Fruit fly (Drosophila melanogaster) whole organism, embryonic: ENCODE results near the gene CG11700.

Experiments
- Abd-B ChIP-seq: fragments of 200-800 bp; sonication (Bioruptor generic); optimal IDR thresholded peaks from 2 replicates; lab custom pipeline; 2018; ENCODE audit warnings: missing biosample characterization, mild to moderate bottlenecking, missing genetic modification characterization, moderate library complexity
- Atf6 ChIP-seq: fragments of 200-800 bp; sonication (Bioruptor generic); IDR thresholded peaks from 2 replicates; pipeline ENCODE4 v1.3.6; 2022; ENCODE audit warnings: missing biosample characterization, missing genetic modification characterization
- CG10209 ChIP-seq: fragments of 200-800 bp; sonication (Bioruptor generic); optimal IDR thresholded peaks from 3 replicates; lab custom pipeline; 2017; ENCODE audit warnings: missing biosample characterization, mild to moderate bottlenecking, missing genetic modification characterization, missing genetic modification reagents
- CG10462 ChIP-seq: fragments of 200-800 bp; sonication (Bioruptor generic); optimal IDR thresholded peaks from 2 replicates; lab custom pipeline; 2016; ENCODE audit warnings: missing biosample characterization, missing genetic modification characterization
- CG11723 ChIP-seq: fragments of 200-800 bp; sonication (Bioruptor generic); optimal IDR thresholded peaks from 2 replicates; lab custom pipeline; 2017; ENCODE audit warnings: missing biosample characterization, mild to moderate bottlenecking, missing genetic modification characterization
- CG13296 ChIP-seq: fragments of 200-800 bp; sonication (Bioruptor generic); optimal IDR thresholded peaks from 3 replicates; lab custom pipeline; 2018; ENCODE audit warnings: missing biosample characterization, mild to moderate bottlenecking, missing genetic modification characterization
- CG15011 ChIP-seq: fragments of 200-800 bp; sonication (Bioruptor generic); optimal IDR thresholded peaks from 3 replicates; lab custom pipeline; 2018; ENCODE audit warnings: missing biosample characterization, mild to moderate bottlenecking, missing genetic modification characterization
- CG16813 ChIP-seq: fragments of 200-800 bp; sonication (Bioruptor generic); IDR thresholded peaks from 3 replicates; pipeline ENCODE4 v1.3.6; 2022; ENCODE audit warnings: missing biosample characterization, missing genetic modification characterization; ENCODE audit not compliant: partially characterized antibody
- CG18011 ChIP-seq: fragments of 200-800 bp; sonication (Bioruptor generic); optimal IDR thresholded peaks from 2 replicates; lab custom pipeline; 2017; ENCODE audit warnings: missing biosample characterization, missing genetic modification characterization, mild to moderate bottlenecking, moderate library complexity, missing genotype
- CG18476 ChIP-seq: fragments of 200-800 bp; sonication (Bioruptor generic); optimal IDR thresholded peaks from 2 replicates; lab custom pipeline; 2016; ENCODE audit warnings: missing biosample characterization, mild to moderate bottlenecking, missing genetic modification characterization
- CG31365 ChIP-seq: fragments of 200-800 bp; sonication (Bioruptor generic); optimal IDR thresholded peaks from 2 replicates; lab custom pipeline; 2018; ENCODE audit warnings: missing biosample characterization, mild to moderate bottlenecking, missing genetic modification characterization
- CG31441 ChIP-seq: fragments of 200-800 bp; sonication (Bioruptor generic); IDR thresholded peaks from 2 replicates; pipeline ENCODE4 v1.3.6; 2022; ENCODE audit warnings: missing biosample characterization, missing genetic modification characterization
- CG4617 ChIP-seq: fragments of 200-800 bp; sonication (Bioruptor generic); optimal IDR thresholded peaks from 3 replicates; lab custom pipeline; 2016; ENCODE audit warnings: missing biosample characterization, missing genetic modification characterization, borderline replicate concordance
- CG6654 ChIP-seq: fragments of 200-800 bp; sonication (Bioruptor generic); optimal IDR thresholded peaks from 2 replicates; lab custom pipeline; 2017; ENCODE audit warnings: missing biosample characterization, mild to moderate bottlenecking, missing genetic modification characterization
- CG7745 ChIP-seq: fragments of 200-800 bp; sonication (Bioruptor generic); optimal IDR thresholded peaks from 2 replicates; lab custom pipeline; 2018; ENCODE audit warnings: missing biosample characterization, mild to moderate bottlenecking, missing genetic modification characterization, moderate library complexity
- CG8765 ChIP-seq: fragments of 200-800 bp; sonication (Bioruptor generic); IDR thresholded peaks from 2 replicates; pipeline ENCODE4 v1.3.6; 2022; ENCODE audit warnings: missing biosample characterization, missing genetic modification characterization
- CG9215 ChIP-seq: fragments of 200-800 bp; sonication (Bioruptor generic); IDR thresholded peaks from 2 replicates; pipeline ENCODE4 v1.3.6; 2022; ENCODE audit warnings: missing biosample characterization, missing genetic modification characterization
- CkIIα-i1 ChIP-seq: fragments of 200-800 bp; sonication (Bioruptor generic); IDR thresholded peaks from 2 replicates; pipeline ENCODE4 v1.3.6; 2022; ENCODE audit warnings: missing biosample characterization, missing genetic modification characterization
- Drgx ChIP-seq: fragments of 200-800 bp; sonication (Bioruptor generic); IDR thresholded peaks from 2 replicates; pipeline ENCODE4 v1.3.6; 2022; ENCODE audit warnings: missing biosample characterization, missing genetic modification characterization
- E2f2 ChIP-seq: fragments of 200-800 bp; sonication (Bioruptor generic); IDR thresholded peaks from 2 replicates; pipeline ENCODE4 v1.3.6; 2022; ENCODE audit warnings: missing biosample characterization, missing genetic modification characterization
- ERR ChIP-seq: fragments of 200-800 bp; sonication (Bioruptor generic); optimal IDR thresholded peaks from 2 replicates; lab custom pipeline; 2016; ENCODE audit warnings: missing biosample characterization, missing genetic modification characterization
- GATAe ChIP-seq: fragments of 200-800 bp; sonication (Bioruptor generic); conservative IDR thresholded peaks from 2 replicates; pipeline ENCODE4 v1.3.6; 2022; ENCODE audit warnings: missing biosample characterization, missing genetic modification characterization
- HLH54F ChIP-seq: fragments of 200-800 bp; sonication (Bioruptor generic); optimal IDR thresholded peaks from 3 replicates; lab custom pipeline; 2016; ENCODE audit warnings: missing biosample characterization, missing genetic modification characterization
- Hr51 ChIP-seq, 2 experiments: fragments of 200-800 bp; sonication (Bioruptor generic); optimal IDR thresholded peaks; 2 replicates in 1 of 2; 3 replicates in 1 of 2; lab custom pipeline; 2016 to 2018; ENCODE audit warnings: missing biosample characterization in 2 of 2, missing genetic modification characterization in 2 of 2, mild to moderate bottlenecking in 1 of 2, moderate library complexity in 1 of 2
- Kr ChIP-seq: fragments of 200-800 bp; sonication (Bioruptor generic); optimal IDR thresholded peaks from 2 replicates; lab custom pipeline; 2017; ENCODE audit warnings: missing biosample characterization, mild to moderate bottlenecking, missing genetic modification characterization
- Lpt ChIP-seq: fragments of >200 bp; optimal IDR thresholded peaks from 2 replicates; lab custom pipeline; 2018; ENCODE audit warnings: missing biosample characterization, missing genetic modification characterization
- MBD-R2 ChIP-seq: fragments of 200-800 bp; sonication (Bioruptor generic); IDR thresholded peaks from 2 replicates; pipeline ENCODE4 v1.3.6; 2022; ENCODE audit warnings: missing biosample characterization, missing genetic modification characterization
- Nf-YA ChIP-seq: fragments of 200-800 bp; sonication (Bioruptor generic); IDR thresholded peaks from 2 replicates; pipeline ENCODE4 v1.3.6; 2022; ENCODE audit warnings: missing biosample characterization, missing genetic modification characterization
- Nf-YB ChIP-seq: fragments of 200-800 bp; sonication (Bioruptor generic); optimal IDR thresholded peaks from 3 replicates; lab custom pipeline; 2019; ENCODE audit warnings: missing biosample characterization, mild to moderate bottlenecking, missing genetic modification characterization, moderate library complexity
- aop ChIP-seq: fragments of 200-800 bp; sonication (Bioruptor generic); IDR thresholded peaks from 2 replicates; pipeline ENCODE4 v1.3.6; 2022; ENCODE audit warnings: missing biosample characterization, missing genetic modification characterization
- danr ChIP-seq: fragments of 200-800 bp; sonication (Bioruptor generic); IDR thresholded peaks from 2 replicates; pipeline ENCODE4 v1.3.6; 2022; ENCODE audit warnings: missing biosample characterization, missing genetic modification characterization
- dysf ChIP-seq: fragments of 200-800 bp; sonication (Bioruptor generic); IDR thresholded peaks from 3 replicates; pipeline ENCODE4 v1.3.6; 2022; ENCODE audit warnings: missing biosample characterization, missing genetic modification characterization
- fd3F ChIP-seq: fragments of 200-800 bp; sonication (Bioruptor generic); optimal IDR thresholded peaks from 2 replicates; lab custom pipeline; 2018; ENCODE audit warnings: missing biosample characterization, mild to moderate bottlenecking, missing genetic modification characterization, moderate library complexity
- fru ChIP-seq: fragments of >200 bp; optimal IDR thresholded peaks from 2 replicates; lab custom pipeline; 2017
- gcm ChIP-seq: fragments of 200-800 bp; sonication (Bioruptor generic); optimal IDR thresholded peaks from 2 replicates; lab custom pipeline; 2019; ENCODE audit warnings: missing biosample characterization, mild to moderate bottlenecking, missing genetic modification characterization, moderate library complexity
- hbn ChIP-seq: fragments of 200-800 bp; sonication (Bioruptor generic); IDR thresholded peaks from 2 replicates; pipeline ENCODE4 v1.3.6; 2022; ENCODE audit warnings: missing biosample characterization, missing genetic modification characterization; ENCODE audit not compliant: partially characterized antibody
- ind ChIP-seq: fragments of 200-800 bp; sonication (Bioruptor generic); optimal IDR thresholded peaks from 3 replicates; lab custom pipeline; 2016; ENCODE audit warnings: missing biosample characterization, missing genetic modification characterization
- nau ChIP-seq: fragments of 200-800 bp; sonication (Bioruptor generic); optimal IDR thresholded peaks from 3 replicates; lab custom pipeline; 2017; ENCODE audit warnings: missing biosample characterization, mild to moderate bottlenecking, missing genetic modification characterization, missing genetic modification reagents
- nerfin-2 ChIP-seq: fragments of 200-800 bp; sonication (Bioruptor generic); IDR thresholded peaks from 2 replicates; pipeline ENCODE4 v1.3.6; 2022; ENCODE audit warnings: missing biosample characterization, missing genetic modification characterization; ENCODE audit not compliant: partially characterized antibody
- nmo ChIP-seq: fragments of 200-800 bp; sonication (Bioruptor generic); optimal IDR thresholded peaks from 2 replicates; lab custom pipeline; 2018; ENCODE audit warnings: missing biosample characterization, mild to moderate bottlenecking, missing genetic modification characterization, moderate library complexity
- oc ChIP-seq: fragments of 200-800 bp; sonication (Bioruptor generic); optimal IDR thresholded peaks from 2 replicates; lab custom pipeline; 2018; ENCODE audit warnings: missing biosample characterization, mild to moderate bottlenecking, missing genetic modification characterization, moderate library complexity
- sens ChIP-seq: fragments of 200-800 bp; sonication (Bioruptor generic); peaks from one replicate; lab custom pipeline; 2016; ENCODE audit warnings: missing biosample characterization, missing genetic modification characterization
- sens-2 ChIP-seq: fragments of 200-800 bp; sonication (Bioruptor generic); IDR thresholded peaks from 2 replicates; pipeline ENCODE4 v1.3.6; 2022; ENCODE audit warnings: missing biosample characterization, missing genetic modification characterization
- seq ChIP-seq: fragments of 200-800 bp; sonication (Bioruptor generic); IDR thresholded peaks from 2 replicates; pipeline ENCODE4 v1.3.6; 2022; ENCODE audit warnings: missing biosample characterization, missing genetic modification characterization
- sr ChIP-seq: fragments of 200-800 bp; sonication (Bioruptor generic); IDR thresholded peaks from 3 replicates; pipeline ENCODE4 v1.3.6; 2022; ENCODE audit warnings: missing biosample characterization, missing genetic modification characterization
- tap ChIP-seq: fragments of 200-800 bp; optimal IDR thresholded peaks from 3 replicates; lab custom pipeline; 2019; ENCODE audit warnings: missing biosample characterization, mild to moderate bottlenecking, missing genetic modification characterization, moderate library complexity
- tio ChIP-seq: fragments of 200-800 bp; sonication (Bioruptor generic); optimal IDR thresholded peaks from 2 replicates; lab custom pipeline; 2017; ENCODE audit warnings: missing biosample characterization, missing genetic modification characterization, inconsistent platforms
- toy ChIP-seq: fragments of 200-800 bp; sonication (Bioruptor generic); IDR thresholded peaks from 2 replicates; pipeline ENCODE4 v1.3.6; 2022; ENCODE audit warnings: missing biosample characterization, missing genetic modification characterization
- usp ChIP-seq: fragments of >200 bp; optimal IDR thresholded peaks from 2 replicates; lab custom pipeline; 2017; ENCODE audit warnings: missing biosample characterization, missing genetic modification characterization
- z ChIP-seq: fragments of 200-800 bp; sonication (Bioruptor generic); IDR thresholded peaks from 3 replicates; pipeline ENCODE4 v1.3.6; 2022; ENCODE audit warnings: missing biosample characterization, missing genetic modification characterization
- zf30C ChIP-seq: fragments of 200-800 bp; sonication (Bioruptor generic); optimal IDR thresholded peaks from 3 replicates; lab custom pipeline; 2018; ENCODE audit warnings: missing biosample characterization, mild to moderate bottlenecking, missing genetic modification characterization

Gene CG11700

DNA sequence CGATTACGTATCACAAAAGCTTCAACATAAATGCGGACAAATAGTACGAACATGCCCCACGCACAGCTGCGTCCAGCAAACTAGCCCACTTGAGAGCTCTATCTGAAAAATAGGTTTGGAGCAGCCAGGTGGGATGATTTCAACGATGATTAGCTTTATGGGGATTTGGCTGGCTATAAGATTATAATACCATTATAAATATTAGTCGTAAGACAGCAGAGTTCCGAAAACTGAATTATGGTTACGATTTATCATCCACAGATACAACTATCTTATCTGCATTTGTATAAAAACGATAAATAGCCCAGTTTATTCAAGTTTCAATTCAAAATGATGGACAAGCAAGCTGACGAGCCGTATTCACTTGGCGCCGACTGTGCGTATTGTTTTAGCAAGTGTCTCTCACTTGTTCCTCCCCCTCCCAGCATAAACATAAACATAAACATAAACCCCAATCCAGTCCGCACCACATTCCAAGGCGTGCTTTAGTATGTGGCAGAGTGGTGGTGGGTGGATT lies 19.7 kb downstream of the CG11700 start (continued):
- TF ChIP-seq sens (GFP tag; lab: Kevin White, UChicago) (peak; percentile 91), aop (GFP tag; lab: Robert Waterston, UW) (no peak), Nf-YB (GFP tag; lab: Kevin White, UChicago) (peak; percentile 49), ERR (no peak), oc (tag; lab: Kevin White, UChicago) (peak; percentile 27), dysf (peak; percentile 85), Drgx (GFP tag; lab: Robert Waterston, UW) (peak; percentile 52; the same call in 1 of the 2 replicates), CG31441 (GFP tag; lab: Robert Waterston, UW) (peak; percentile 81), tio (GFP tag; lab: Kevin White, UChicago) (no peak), Abd-B (peak; percentile 66), gcm (GFP tag; lab: Kevin White, UChicago) (peak; percentile 39), seq (GFP tag; lab: Robert Waterston, UW) (peak; percentile 82), zf30C (GFP tag; lab: Kevin White, UChicago) (no peak), GATAe (no peak), HLH54F (GFP tag; lab: Kevin White, UChicago) (peak; percentile 55), CG15011 (GFP tag; lab: Kevin White, UChicago) (peak; percentile 79), usp (no peak), CG18476 (GFP tag; lab: Kevin White, UChicago) (peak; percentile 79), CG9215 (GFP tag; lab: Robert Waterston, UW) (peak; percentile 68), Hr51 (GFP tag; optimal IDR thresholded peaks at IDR 0.05; lab: Kevin White, UChicago) (peak; percentile 4 to 87), Lpt (GFP tag; lab: Kevin White, UChicago) (no peak), CG18011 (GFP tag; lab: Kevin White, UChicago) (peak; percentile 45), sens-2 (GFP tag; lab: Robert Waterston, UW) (0 out of 2 replicates have a peak, but pooled peaks have one; percentile 27), fru (lab: Kevin White, UChicago) (no peak), CkIIα-i1 (GFP tag; lab: Robert Waterston, UW) (no peak), nmo (GFP tag; lab: Kevin White, UChicago) (peak; percentile 85), CG8765 (GFP tag; lab: Robert Waterston, UW) (no peak), danr (GFP tag; lab: Robert Waterston, UW) (peak; percentile 59; the same call in 1 of the 2 replicates), MBD-R2 (peak; percentile 27; the same call in 1 of the 2 replicates), CG10462 (peak; percentile 36), E2f2 (GFP tag; lab: Robert Waterston, UW) (peak; percentile 42; the same call in 1 of the 2 replicates), toy (GFP tag; lab: Robert Waterston, UW) (0 out of 2 replicates have a peak, but pooled peaks have one; percentile 6), nau (peak; percentile 85), Kr (GFP tag; lab: Kevin White, UChicago) (no peak), CG10209 (GFP tag; lab: Kevin White, UChicago) (peak; percentile 81), z (GFP tag; lab: Robert Waterston, UW) (no peak), ind (GFP tag; lab: Kevin White, UChicago) (peak; percentile 73), CG11723 (GFP tag; lab: Kevin White, UChicago) (peak; percentile 73), CG4617 (no peak), CG16813 (GFP tag; lab: Robert Waterston, UW) (no peak), nerfin-2 (GFP tag; lab: Robert Waterston, UW) (no peak), hbn (no peak), CG6654 (GFP tag; lab: Kevin White, UChicago) (peak; percentile 59), tap (peak; percentile 70), fd3F (GFP tag; lab: Kevin White, UChicago) (peak; percentile 59), CG31365 (tag; lab: Kevin White, UChicago) (peak; percentile 51), CG13296 (GFP tag; lab: Kevin White, UChicago) (peak; percentile 87), sr (GFP tag; lab: Robert Waterston, UW) (peak; percentile 15; the same call in 1 of the 3 replicates), Nf-YA (GFP tag; lab: Robert Waterston, UW) (peak; percentile 48; the same call in 1 of the 2 replicates), Atf6 (peak; percentile 84), CG7745 (tag; lab: Kevin White, UChicago) (no peak)
